Worm (Caenorhabditis elegans): Measurements from ENCODE around the gene pek-1.

DNA sequence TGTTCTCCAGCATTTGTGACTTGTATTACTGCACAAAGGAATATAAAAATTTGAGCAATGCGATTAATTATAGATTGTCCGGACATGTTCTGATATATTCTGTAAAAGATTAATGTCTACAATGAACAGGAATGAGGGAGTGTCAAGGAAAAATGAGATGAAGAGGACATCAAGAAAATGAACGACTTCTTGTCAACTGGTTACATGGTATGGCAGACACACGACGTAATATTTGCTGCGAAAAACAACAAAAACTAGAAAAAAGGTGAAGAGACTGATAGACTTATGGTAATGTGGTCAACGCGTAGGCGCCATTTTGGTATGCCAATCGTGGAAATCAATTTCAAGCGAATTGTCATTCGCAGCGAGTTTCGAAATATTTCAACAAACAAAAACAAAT lies 31.8 kb upstream of the pek-1 start, which contains the start of gene igeg-2:
- TF ChIP-seq aly-2 (tag; optimal IDR thresholded peaks at IDR 0.05) (no peak), F26F4.8 (GFP tag; conservative IDR thresholded peaks at IDR 0.05) (no peak), daf-12 (tag; optimal IDR thresholded peaks at IDR 0.05) (no peak), lin-29 (GFP tag; IDR thresholded peaks at IDR 0.05) (no peak), F49E8.2 (tag; optimal IDR thresholded peaks at IDR 0.05; ENCODE audit: borderline replicate concordance) (no peak), set-16 (GFP tag; IDR thresholded peaks at IDR 0.05) (no peak), ama-1 (optimal IDR thresholded peaks at IDR 0.05) (no peak), dpl-1 (GFP tag; optimal IDR thresholded peaks at IDR 0.05) (no peak), unc-39 (tag; optimal IDR thresholded peaks at IDR 0.05) (no peak), nhr-25 (tag; optimal IDR thresholded peaks at IDR 0.05; ENCODE audit: borderline replicate concordance, insufficient read depth) (no peak), unc-62 (GFP tag; optimal IDR thresholded peaks at IDR 0.05 in 1 of 2) (no peak), unc-62 (tag; optimal IDR thresholded peaks at IDR 0.05) (no peak), skn-1 (tag; optimal IDR thresholded peaks at IDR 0.05) (no peak)
